Fruit fly (Drosophila melanogaster) whole organism, embryonic: ENCODE data around the gene Pex3.

Experiments used
- Adf1 ChIP-seq: fragments of 200-800 bp; sonication (Bioruptor generic); IDR thresholded peaks from 2 replicates; pipeline ENCODE4 v1.3.6; 2022; ENCODE audit warnings: missing biosample characterization, missing genetic modification characterization
- Atf6 ChIP-seq: fragments of 200-800 bp; sonication (Bioruptor generic); IDR thresholded peaks from 2 replicates; pipeline ENCODE4 v1.3.6; 2022; ENCODE audit warnings: missing biosample characterization, missing genetic modification characterization
- B-H1 ChIP-seq: fragments of 200-800 bp; sonication (Bioruptor generic); IDR thresholded peaks from 3 replicates; pipeline ENCODE4 v1.3.6; 2022; ENCODE audit warnings: missing biosample characterization, missing genetic modification characterization
- Bgb ChIP-seq: fragments of 200-800 bp; sonication (Bioruptor generic); IDR thresholded peaks from 2 replicates; pipeline ENCODE4 v1.3.6; 2022; ENCODE audit warnings: missing biosample characterization, missing genetic modification characterization; ENCODE audit not compliant: partially characterized antibody
- Bteb2 ChIP-seq: fragments of 200-800 bp; sonication (Bioruptor generic); optimal IDR thresholded peaks from 2 replicates; lab custom pipeline; 2016; ENCODE audit warnings: missing biosample characterization, missing genetic modification characterization
- CG2875 ChIP-seq: fragments of 200-800 bp; sonication (Bioruptor generic); optimal IDR thresholded peaks from 2 replicates; lab custom pipeline; 2017; ENCODE audit warnings: missing biosample characterization, mild to moderate bottlenecking, missing genetic modification characterization, missing genetic modification reagents
- CG33213 ChIP-seq: fragments of 200-800 bp; sonication (Bioruptor generic); optimal IDR thresholded peaks from 3 replicates; lab custom pipeline; 2016; ENCODE audit warnings: missing biosample characterization, missing genetic modification characterization
- CG42726 ChIP-seq: fragments of 200-800 bp; sonication (Bioruptor generic); IDR thresholded peaks from 2 replicates; pipeline ENCODE4 v1.3.6; 2022; ENCODE audit warnings: missing biosample characterization, missing genetic modification characterization; ENCODE audit not compliant: partially characterized antibody
- CG4707 ChIP-seq: fragments of 200-800 bp; sonication (Bioruptor generic); optimal IDR thresholded peaks from 2 replicates; lab custom pipeline; 2018; ENCODE audit warnings: missing biosample characterization, mild to moderate bottlenecking, missing genetic modification characterization, moderate library complexity
- CG7372 ChIP-seq: fragments of 200-800 bp; sonication (Bioruptor generic); IDR thresholded peaks from 2 replicates; pipeline ENCODE4 v1.3.6; 2022; ENCODE audit warnings: missing biosample characterization, missing genetic modification characterization
- CG7963 ChIP-seq: fragments of 200-800 bp; sonication (Bioruptor generic); IDR thresholded peaks from 3 replicates; pipeline ENCODE4 v1.3.6; 2022; ENCODE audit warnings: missing biosample characterization, missing genetic modification characterization; ENCODE audit not compliant: partially characterized antibody
- CG8290 ChIP-seq, 3 experiments: fragments of 200-800 bp; sonication (Bioruptor generic); optimal IDR thresholded peaks; 2 replicates each; lab custom pipeline; 2016 to 2019; ENCODE audit warnings: missing biosample characterization in 3 of 3, missing genetic modification characterization in 3 of 3, mild to moderate bottlenecking in 2 of 3, moderate library complexity in 1 of 3
- CrebB ChIP-seq: fragments of 200-800 bp; sonication (Bioruptor generic); optimal IDR thresholded peaks from 3 replicates; lab custom pipeline; 2018; ENCODE audit warnings: missing biosample characterization, mild to moderate bottlenecking, missing genetic modification characterization
- Deaf1 ChIP-seq: fragments of 200-800 bp; optimal IDR thresholded peaks from 3 replicates; lab custom pipeline; 2019; ENCODE audit warnings: missing biosample characterization, mild to moderate bottlenecking, missing genetic modification characterization, moderate library complexity
- Dip3 ChIP-seq: fragments of 200-800 bp; sonication (Bioruptor generic); optimal IDR thresholded peaks from 3 replicates; lab custom pipeline; 2016; ENCODE audit warnings: missing biosample characterization, missing genetic modification characterization
- Drgx ChIP-seq: fragments of 200-800 bp; sonication (Bioruptor generic); IDR thresholded peaks from 2 replicates; pipeline ENCODE4 v1.3.6; 2022; ENCODE audit warnings: missing biosample characterization, missing genetic modification characterization
- Elba2 ChIP-seq: fragments of 200-800 bp; sonication (Bioruptor generic); optimal IDR thresholded peaks from 3 replicates; lab custom pipeline; 2016; ENCODE audit warnings: missing biosample characterization, missing genetic modification characterization
- Fer2 ChIP-seq: fragments of 200-800 bp; sonication (Bioruptor generic); optimal IDR thresholded peaks from 2 replicates; lab custom pipeline; 2018; ENCODE audit warnings: missing biosample characterization, mild to moderate bottlenecking, missing genetic modification characterization, moderate library complexity
- HmgZ ChIP-seq: fragments of 200-800 bp; sonication (Bioruptor generic); optimal IDR thresholded peaks from 2 replicates; lab custom pipeline; 2018; ENCODE audit warnings: missing biosample characterization, mild to moderate bottlenecking, missing genetic modification characterization
- Hmr ChIP-seq: fragments of 200-800 bp; sonication (Bioruptor generic); optimal IDR thresholded peaks from 3 replicates; lab custom pipeline; 2017; ENCODE audit warnings: mild to moderate bottlenecking, missing biosample characterization, missing genetic modification reagents, missing genetic modification characterization
- Med ChIP-seq: fragments of 200-800 bp; sonication (Bioruptor generic); peaks from one replicate; lab custom pipeline; 2016; ENCODE audit warnings: missing biosample characterization, missing genetic modification characterization, mild to moderate bottlenecking, inconsistent platforms, moderate library complexity
- Optix ChIP-seq: fragments of 200-800 bp; sonication (Bioruptor generic); IDR thresholded peaks from 3 replicates; pipeline ENCODE4 v1.3.6; 2022; ENCODE audit warnings: missing biosample characterization, missing genetic modification characterization
- Ravus ChIP-seq: fragments of 200-800 bp; sonication (Bioruptor generic); IDR thresholded peaks from 2 replicates; pipeline ENCODE4 v1.3.6; 2022; ENCODE audit warnings: missing biosample characterization, missing genetic modification characterization
- Stat92E ChIP-seq, 3 experiments: fragments of >200 bp in 2 of 3; fragments of 200-800 bp in 1 of 3; sonication (Bioruptor generic) in 1 of 3; optimal IDR thresholded peaks; 2 replicates each; lab custom pipeline; 2017 to 2019; ENCODE audit warnings: missing biosample characterization in 3 of 3, missing genetic modification characterization in 3 of 3, mild to moderate bottlenecking in 1 of 3, moderate library complexity in 1 of 3
- TFAM ChIP-seq: fragments of 200-800 bp; sonication (Bioruptor generic); optimal IDR thresholded peaks from 2 replicates; lab custom pipeline; 2017; ENCODE audit warnings: missing biosample characterization, missing genetic modification characterization, inconsistent platforms
- Trl ChIP-seq, 3 experiments: fragments of >200 bp in 2 of 3; fragments of 200-800 bp in 1 of 3; sonication (Bioruptor generic) in 1 of 3; optimal IDR thresholded peaks; 2 replicates in 1 of 3; 3 replicates in 2 of 3; lab custom pipeline; 2016 to 2017; ENCODE audit warnings: missing biosample characterization in 1 of 3, missing genetic modification characterization in 1 of 3
- ap ChIP-seq: fragments of 200-800 bp; sonication (Bioruptor generic); IDR thresholded peaks from 2 replicates; pipeline ENCODE4 v1.3.6; 2022; ENCODE audit warnings: missing biosample characterization, missing genetic modification characterization
- ash1 ChIP-seq: fragments of 200-800 bp; sonication (Bioruptor generic); optimal IDR thresholded peaks from 2 replicates; lab custom pipeline; 2018; ENCODE audit warnings: missing biosample characterization, mild to moderate bottlenecking, missing genetic modification characterization
- bcd ChIP-seq: fragments of 200-800 bp; sonication (Bioruptor generic); optimal IDR thresholded peaks from 2 replicates; lab custom pipeline; 2017; ENCODE audit warnings: missing biosample characterization, mild to moderate bottlenecking, missing genetic modification characterization
- btn ChIP-seq: fragments of 200-800 bp; sonication (Bioruptor generic); optimal IDR thresholded peaks from 2 replicates; lab custom pipeline; 2016; ENCODE audit warnings: missing biosample characterization, missing genetic modification characterization
- gem ChIP-seq: fragments of 200-800 bp; sonication (Bioruptor generic); optimal IDR thresholded peaks from 2 replicates; lab custom pipeline; 2019; ENCODE audit warnings: missing biosample characterization, mild to moderate bottlenecking, missing genetic modification characterization, moderate library complexity
- jing ChIP-seq: fragments of 200-800 bp; sonication (Bioruptor generic); optimal IDR thresholded peaks from 2 replicates; lab custom pipeline; 2018; ENCODE audit warnings: missing biosample characterization, mild to moderate bottlenecking, missing genetic modification characterization
- jumu ChIP-seq: fragments of 200-800 bp; sonication (Bioruptor generic); optimal IDR thresholded peaks from 3 replicates; lab custom pipeline; 2016; ENCODE audit warnings: missing biosample characterization, missing genetic modification characterization
- luna ChIP-seq: fragments of 200-800 bp; sonication (Bioruptor generic); optimal IDR thresholded peaks from 2 replicates; lab custom pipeline; 2016; ENCODE audit warnings: missing biosample characterization, missing genetic modification characterization
- nom ChIP-seq: fragments of 200-800 bp; sonication (Bioruptor generic); optimal IDR thresholded peaks from 2 replicates; lab custom pipeline; 2017; ENCODE audit warnings: missing biosample characterization, missing genetic modification characterization, mild to moderate bottlenecking, moderate library complexity, missing genetic modification reagents
- odd ChIP-seq: fragments of 200-800 bp; sonication (Bioruptor generic); optimal IDR thresholded peaks from 2 replicates; lab custom pipeline; 2017; ENCODE audit warnings: missing biosample characterization, mild to moderate bottlenecking, missing genetic modification characterization
- onecut ChIP-seq: fragments of 200-800 bp; sonication (Bioruptor generic); IDR thresholded peaks from 2 replicates; pipeline ENCODE4 v1.3.6; 2022; ENCODE audit warnings: missing biosample characterization, missing genetic modification characterization
- pb ChIP-seq: fragments of 200-800 bp; sonication (Bioruptor generic); optimal IDR thresholded peaks from 3 replicates; lab custom pipeline; 2016; ENCODE audit warnings: missing biosample characterization, missing genetic modification characterization
- pita ChIP-seq: fragments of 200-800 bp; sonication (Bioruptor generic); optimal IDR thresholded peaks from 2 replicates; lab custom pipeline; 2017; ENCODE audit warnings: missing biosample characterization, mild to moderate bottlenecking, missing genetic modification characterization
- scrt ChIP-seq: fragments of 200-800 bp; sonication (Bioruptor generic); optimal IDR thresholded peaks from 2 replicates; lab custom pipeline; 2018; ENCODE audit warnings: missing biosample characterization, mild to moderate bottlenecking, missing genetic modification characterization, moderate library complexity
- sens-2 ChIP-seq: fragments of 200-800 bp; sonication (Bioruptor generic); IDR thresholded peaks from 2 replicates; pipeline ENCODE4 v1.3.6; 2022; ENCODE audit warnings: missing biosample characterization, missing genetic modification characterization
- shn ChIP-seq: fragments of 200-800 bp; sonication (Bioruptor generic); optimal IDR thresholded peaks from 3 replicates; lab custom pipeline; 2016; ENCODE audit warnings: missing biosample characterization, missing genetic modification characterization
- sim ChIP-seq: fragments of 200-800 bp; sonication (Bioruptor generic); IDR thresholded peaks from 2 replicates; pipeline ENCODE4 v1.3.6; 2022; ENCODE audit warnings: missing biosample characterization, missing genetic modification characterization
- so ChIP-seq: fragments of 200-800 bp; sonication (Bioruptor generic); IDR thresholded peaks from 3 replicates; pipeline ENCODE4 v1.3.6; 2022; ENCODE audit warnings: missing biosample characterization, missing genetic modification characterization
- sug ChIP-seq: fragments of 200-800 bp; optimal IDR thresholded peaks from 2 replicates; lab custom pipeline; 2019; ENCODE audit warnings: missing biosample characterization, mild to moderate bottlenecking, missing genetic modification characterization, moderate library complexity
- tap ChIP-seq: fragments of 200-800 bp; optimal IDR thresholded peaks from 3 replicates; lab custom pipeline; 2019; ENCODE audit warnings: missing biosample characterization, mild to moderate bottlenecking, missing genetic modification characterization, moderate library complexity
- wor ChIP-seq: fragments of 200-800 bp; sonication (Bioruptor generic); IDR thresholded peaks from 2 replicates; pipeline ENCODE4 v1.3.6; 2022; ENCODE audit warnings: missing biosample characterization, missing genetic modification characterization
- zf30C ChIP-seq: fragments of 200-800 bp; sonication (Bioruptor generic); optimal IDR thresholded peaks from 3 replicates; lab custom pipeline; 2018; ENCODE audit warnings: missing biosample characterization, mild to moderate bottlenecking, missing genetic modification characterization

Pex3 gene

dm6 chr3L:15102669-15103309, 41.4 kb upstream of the Pex3 start (continued):
- no peak for TF ChIP-seq TFAM (GFP tag; lab: Kevin White, UChicago)
- TF ChIP-seq CG4707 (GFP tag; lab: Kevin White, UChicago) = no peak
- TF ChIP-seq sim (GFP tag; lab: Robert Waterston, UW) = no peak
- no peak for TF ChIP-seq bcd (GFP tag; lab: Kevin White, UChicago)
- TF ChIP-seq zf30C (GFP tag; lab: Kevin White, UChicago) = no peak
- TF ChIP-seq CG42726 (GFP tag; lab: Robert Waterston, UW) = no peak
- TF ChIP-seq CG33213 (GFP tag; lab: Kevin White, UChicago) = no peak
- no peak for TF ChIP-seq Ravus (GFP tag; lab: Robert Waterston, UW)
- TF ChIP-seq luna (GFP tag; lab: Kevin White, UChicago) = no peak
- TF ChIP-seq Drgx (GFP tag; lab: Robert Waterston, UW) = no peak; the same call in 1 of the 2 replicates
- TF ChIP-seq CG7372 (GFP tag; lab: Robert Waterston, UW) = no peak
- no peak for TF ChIP-seq CG2875 (GFP tag; lab: Kevin White, UChicago)
- TF ChIP-seq CG7963 (GFP tag; lab: Robert Waterston, UW) = no peak
- no peak for TF ChIP-seq wor (GFP tag; lab: Robert Waterston, UW)
- no peak for TF ChIP-seq ash1
- TF ChIP-seq ap (GFP tag; lab: Robert Waterston, UW) = no peak
- no peak for TF ChIP-seq jumu (GFP tag; lab: Kevin White, UChicago)
- TF ChIP-seq Deaf1 (tag; lab: Kevin White, UChicago) = no peak
- TF ChIP-seq sens-2 (GFP tag; lab: Robert Waterston, UW) = no peak
- peak; percentile 68 for TF ChIP-seq Med (GFP tag; lab: Kevin White, UChicago)
- no peak for TF ChIP-seq sug (tag; lab: Kevin White, UChicago)
- TF ChIP-seq HmgZ (tag; lab: Kevin White, UChicago) = no peak
- no peak; the same call in 1 of the 2 replicates for TF ChIP-seq Adf1 (GFP tag; lab: Robert Waterston, UW)
- TF ChIP-seq scrt (GFP tag; lab: Kevin White, UChicago) = no peak
- TF ChIP-seq CrebB = no peak
- TF ChIP-seq Bgb (GFP tag; lab: Robert Waterston, UW) = no peak
- no peak for TF ChIP-seq Elba2 (GFP tag; lab: Kevin White, UChicago)
- no peak for TF ChIP-seq Stat92E (GFP tag; optimal IDR thresholded peaks at IDR 0.05; lab: Kevin White, UChicago)
- TF ChIP-seq Bteb2 (GFP tag; lab: Kevin White, UChicago) = no peak
- TF ChIP-seq btn = no peak

dm6 chr3L:15103988-15104848, 39.9 kb upstream of the Pex3 start:
- TF ChIP-seq Optix (GFP tag; lab: Robert Waterston, UW) (no peak), Trl (optimal IDR thresholded peaks at IDR 0.05; lab: Kevin White, UChicago) (peak; percentile 70 to 81), Trl (GFP tag; optimal IDR thresholded peaks at IDR 0.05; lab: Kevin White, UChicago) (no peak), odd (GFP tag; lab: Kevin White, UChicago) (no peak), gem (no peak), jing (no peak), shn (peak; percentile 8), B-H1 (GFP tag; lab: Robert Waterston, UW) (no peak), pb (GFP tag; lab: Kevin White, UChicago) (no peak), so (GFP tag; lab: Robert Waterston, UW) (no peak), pita (no peak), Atf6 (GFP tag; lab: Robert Waterston, UW) (no peak), nom (GFP tag; lab: Kevin White, UChicago) (peak; percentile 7), Fer2 (tag; lab: Kevin White, UChicago) (no peak), Dip3 (no peak), onecut (peak; percentile 36; the same call in 1 of the 2 replicates), tap (tag; lab: Kevin White, UChicago) (no peak), Hmr (GFP tag; lab: Kevin White, UChicago) (peak; percentile 14), CG8290 (GFP tag; optimal IDR thresholded peaks at IDR 0.05; lab: Kevin White, UChicago) (no peak), CG8290 (tag; optimal IDR thresholded peaks at IDR 0.05; lab: Kevin White, UChicago) (no peak)
